Fruit fly (Drosophila melanogaster) whole organism, embryonic: ENCODE results near the gene CG7896.

Source experiments
- CG11247 ChIP-seq: fragments of 200-800 bp; sonication (Bioruptor generic); IDR thresholded peaks from 2 replicates; pipeline ENCODE4 v1.3.6; 2022; ENCODE audit warnings: missing biosample characterization, missing genetic modification characterization
- CG11398 ChIP-seq: fragments of 200-800 bp; sonication (Bioruptor generic); optimal IDR thresholded peaks from 2 replicates; lab custom pipeline; 2016; ENCODE audit warnings: missing biosample characterization, missing genetic modification characterization
- CG12769 ChIP-seq: fragments of 200-800 bp; sonication (Bioruptor generic); optimal IDR thresholded peaks from 2 replicates; lab custom pipeline; 2019; ENCODE audit warnings: missing biosample characterization, mild to moderate bottlenecking, missing genetic modification characterization, moderate library complexity
- CG13287 ChIP-seq: fragments of 200-800 bp; sonication (Bioruptor generic); IDR thresholded peaks from 2 replicates; pipeline ENCODE4 v1.3.6; 2022; ENCODE audit warnings: missing biosample characterization, missing genetic modification characterization; ENCODE audit not compliant: partially characterized antibody
- CG15514 ChIP-seq: fragments of 200-800 bp; sonication (Bioruptor generic); optimal IDR thresholded peaks from 3 replicates; lab custom pipeline; 2017; ENCODE audit warnings: missing biosample characterization, missing genetic modification characterization, mild to moderate bottlenecking, moderate library complexity, missing genetic modification reagents
- CG17568 ChIP-seq: fragments of 200-800 bp; sonication (Bioruptor generic); optimal IDR thresholded peaks from 2 replicates; lab custom pipeline; 2018; ENCODE audit warnings: missing biosample characterization, mild to moderate bottlenecking, missing genetic modification characterization, moderate library complexity
- CG2129 ChIP-seq: fragments of 200-800 bp; sonication (Bioruptor generic); IDR thresholded peaks from 2 replicates; pipeline ENCODE4 v1.3.6; 2022; ENCODE audit warnings: missing biosample characterization, missing genetic modification characterization; ENCODE audit not compliant: partially characterized antibody
- CG2202 ChIP-seq: fragments of 200-800 bp; sonication (Bioruptor generic); optimal IDR thresholded peaks from 2 replicates; lab custom pipeline; 2018; ENCODE audit warnings: missing biosample characterization, mild to moderate bottlenecking, missing genetic modification characterization
- CG3065 ChIP-seq: fragments of 200-800 bp; sonication (Bioruptor generic); optimal IDR thresholded peaks from 2 replicates; lab custom pipeline; 2016; ENCODE audit warnings: missing biosample characterization, missing genetic modification characterization
- CG34224 ChIP-seq: fragments of 200-800 bp; sonication (Bioruptor generic); IDR thresholded peaks from 3 replicates; pipeline ENCODE4 v1.3.6; 2022; ENCODE audit warnings: missing biosample characterization, missing genetic modification characterization; ENCODE audit not compliant: partially characterized antibody
- CG4424 ChIP-seq: fragments of 200-800 bp; sonication (Bioruptor generic); optimal IDR thresholded peaks from 3 replicates; lab custom pipeline; 2016; ENCODE audit warnings: missing biosample characterization, missing genetic modification characterization
- CG4854 ChIP-seq: fragments of 200-800 bp; sonication (Bioruptor generic); optimal IDR thresholded peaks from 2 replicates; lab custom pipeline; 2016; ENCODE audit warnings: missing biosample characterization, missing genetic modification characterization, inconsistent platforms
- CG6791 ChIP-seq: fragments of 200-800 bp; sonication (Bioruptor generic); IDR thresholded peaks from 3 replicates; pipeline ENCODE4 v1.3.6; 2022; ENCODE audit warnings: missing biosample characterization, missing genetic modification characterization; ENCODE audit not compliant: partially characterized antibody
- CG8281 ChIP-seq: fragments of 200-800 bp; sonication (Bioruptor generic); optimal IDR thresholded peaks from 2 replicates; lab custom pipeline; 2018; ENCODE audit warnings: missing biosample characterization, mild to moderate bottlenecking, missing genetic modification characterization, moderate library complexity
- CG9797 ChIP-seq: fragments of 200-800 bp; sonication (Bioruptor generic); optimal IDR thresholded peaks from 3 replicates; lab custom pipeline; 2018; ENCODE audit warnings: missing biosample characterization, mild to moderate bottlenecking, missing genetic modification characterization
- CHES-1-like ChIP-seq: fragments of 200-800 bp; sonication (Bioruptor generic); optimal IDR thresholded peaks from 2 replicates; lab custom pipeline; 2016; ENCODE audit warnings: missing biosample characterization, missing genetic modification characterization
- Eip74EF ChIP-seq, 2 experiments: fragments of 200-800 bp in 1 of 2; fragments of >200 bp in 1 of 2; sonication (Bioruptor generic) in 1 of 2; optimal IDR thresholded peaks; 2 replicates each; lab custom pipeline; 2017 to 2019; ENCODE audit warnings: missing biosample characterization in 2 of 2, missing genetic modification characterization in 2 of 2, mild to moderate bottlenecking in 1 of 2, moderate library complexity in 1 of 2
- Fer1 ChIP-seq: fragments of 200-800 bp; sonication (Bioruptor generic); optimal IDR thresholded peaks from 2 replicates; lab custom pipeline; 2017; ENCODE audit warnings: missing biosample characterization, mild to moderate bottlenecking, missing genetic modification characterization
- GATAe ChIP-seq: fragments of 200-800 bp; sonication (Bioruptor generic); conservative IDR thresholded peaks from 2 replicates; pipeline ENCODE4 v1.3.6; 2022; ENCODE audit warnings: missing biosample characterization, missing genetic modification characterization
- H15 ChIP-seq: fragments of 200-800 bp; sonication (Bioruptor generic); IDR thresholded peaks from 3 replicates; pipeline ENCODE4 v1.3.6; 2022; ENCODE audit warnings: missing biosample characterization, missing genetic modification characterization
- Hr51 ChIP-seq, 2 experiments: fragments of 200-800 bp; sonication (Bioruptor generic); optimal IDR thresholded peaks; 2 replicates in 1 of 2; 3 replicates in 1 of 2; lab custom pipeline; 2016 to 2018; ENCODE audit warnings: missing biosample characterization in 2 of 2, missing genetic modification characterization in 2 of 2, mild to moderate bottlenecking in 1 of 2, moderate library complexity in 1 of 2
- MBD-R2 ChIP-seq: fragments of 200-800 bp; sonication (Bioruptor generic); IDR thresholded peaks from 2 replicates; pipeline ENCODE4 v1.3.6; 2022; ENCODE audit warnings: missing biosample characterization, missing genetic modification characterization
- Med ChIP-seq: fragments of 200-800 bp; sonication (Bioruptor generic); peaks from one replicate; lab custom pipeline; 2016; ENCODE audit warnings: missing biosample characterization, missing genetic modification characterization, mild to moderate bottlenecking, inconsistent platforms, moderate library complexity
- Meics ChIP-seq: fragments of 200-800 bp; sonication (Bioruptor generic); optimal IDR thresholded peaks from 2 replicates; lab custom pipeline; 2017; ENCODE audit warnings: missing biosample characterization, mild to moderate bottlenecking, missing genetic modification characterization
- Myb ChIP-seq: fragments of 200-800 bp; sonication (Bioruptor generic); optimal IDR thresholded peaks from 2 replicates; lab custom pipeline; 2016; ENCODE audit warnings: missing biosample characterization, missing genetic modification characterization
- NK7.1 ChIP-seq: fragments of 200-800 bp; sonication (Bioruptor generic); optimal IDR thresholded peaks from 3 replicates; lab custom pipeline; 2016; ENCODE audit warnings: missing biosample characterization, missing genetic modification characterization
- Opbp ChIP-seq: fragments of 200-800 bp; sonication (Bioruptor generic); IDR thresholded peaks from 3 replicates; pipeline ENCODE4 v1.3.6; 2022; ENCODE audit warnings: missing biosample characterization, missing genetic modification characterization; ENCODE audit not compliant: partially characterized antibody
- Pdp1 ChIP-seq, 2 experiments: fragments of 200-800 bp; sonication (Bioruptor generic); optimal IDR thresholded peaks; 3 replicates each; lab custom pipeline; 2016; ENCODE audit warnings: missing biosample characterization in 2 of 2, missing genetic modification characterization in 2 of 2, mild to moderate bottlenecking in 1 of 2, moderate library complexity in 1 of 2
- Stat92E ChIP-seq, 3 experiments: fragments of >200 bp in 2 of 3; fragments of 200-800 bp in 1 of 3; sonication (Bioruptor generic) in 1 of 3; optimal IDR thresholded peaks; 2 replicates each; lab custom pipeline; 2017 to 2019; ENCODE audit warnings: missing biosample characterization in 3 of 3, missing genetic modification characterization in 3 of 3, mild to moderate bottlenecking in 1 of 3, moderate library complexity in 1 of 3
- Trl ChIP-seq, 3 experiments: fragments of >200 bp in 2 of 3; fragments of 200-800 bp in 1 of 3; sonication (Bioruptor generic) in 1 of 3; optimal IDR thresholded peaks; 2 replicates in 1 of 3; 3 replicates in 2 of 3; lab custom pipeline; 2016 to 2017; ENCODE audit warnings: missing biosample characterization in 1 of 3, missing genetic modification characterization in 1 of 3
- Xbp1 ChIP-seq: fragments of 200-800 bp; sonication (Bioruptor generic); optimal IDR thresholded peaks from 3 replicates; lab custom pipeline; 2016; ENCODE audit warnings: missing biosample characterization, mild to moderate bottlenecking, missing genetic modification characterization
- bsh ChIP-seq, 2 experiments: fragments of 200-800 bp; sonication (Bioruptor generic); optimal IDR thresholded peaks; 2 replicates each; lab custom pipeline; 2017 to 2018; ENCODE audit warnings: mild to moderate bottlenecking in 2 of 2, missing biosample characterization in 2 of 2, missing genetic modification characterization in 2 of 2, moderate library complexity in 1 of 2
- croc ChIP-seq: fragments of 200-800 bp; sonication (Bioruptor generic); conservative IDR thresholded peaks from 3 replicates; pipeline ENCODE4 v1.3.6; 2022; ENCODE audit warnings: missing biosample characterization, missing genetic modification characterization
- danr ChIP-seq: fragments of 200-800 bp; sonication (Bioruptor generic); IDR thresholded peaks from 2 replicates; pipeline ENCODE4 v1.3.6; 2022; ENCODE audit warnings: missing biosample characterization, missing genetic modification characterization
- en ChIP-seq: fragments of 200-800 bp; sonication (Bioruptor generic); optimal IDR thresholded peaks from 2 replicates; lab custom pipeline; 2016; ENCODE audit warnings: missing biosample characterization, missing genetic modification characterization
- esg ChIP-seq: fragments of 200-800 bp; sonication (Bioruptor generic); conservative IDR thresholded peaks from 2 replicates; pipeline ENCODE4 v1.3.6; 2022; ENCODE audit warnings: missing biosample characterization, missing genetic modification characterization
- kni ChIP-seq: fragments of 200-800 bp; sonication (Bioruptor generic); optimal IDR thresholded peaks from 3 replicates; lab custom pipeline; 2017; ENCODE audit warnings: mild to moderate bottlenecking, missing biosample characterization, missing genetic modification reagents, missing genetic modification characterization
- nmo ChIP-seq: fragments of 200-800 bp; sonication (Bioruptor generic); optimal IDR thresholded peaks from 2 replicates; lab custom pipeline; 2018; ENCODE audit warnings: missing biosample characterization, mild to moderate bottlenecking, missing genetic modification characterization, moderate library complexity
- oc ChIP-seq: fragments of 200-800 bp; sonication (Bioruptor generic); optimal IDR thresholded peaks from 2 replicates; lab custom pipeline; 2018; ENCODE audit warnings: missing biosample characterization, mild to moderate bottlenecking, missing genetic modification characterization, moderate library complexity
- org-1 ChIP-seq: fragments of 200-800 bp; sonication (Bioruptor generic); optimal IDR thresholded peaks from 2 replicates; lab custom pipeline; 2017; ENCODE audit warnings: missing biosample characterization, missing genetic modification characterization
- otp ChIP-seq: fragments of 200-800 bp; sonication (Bioruptor generic); IDR thresholded peaks from 3 replicates; pipeline ENCODE4, ENCODE4 v1.3.6; 2022; ENCODE audit warnings: missing biosample characterization, missing genetic modification characterization
- psq ChIP-seq: fragments of 200-800 bp; sonication (Bioruptor generic); optimal IDR thresholded peaks from 2 replicates; lab custom pipeline; 2017; ENCODE audit warnings: missing biosample characterization, missing genetic modification characterization
- row ChIP-seq: fragments of 200-800 bp; sonication (Bioruptor generic); IDR thresholded peaks from 3 replicates; pipeline ENCODE4 v1.3.6; 2022; ENCODE audit warnings: missing biosample characterization, missing genetic modification characterization
- sna ChIP-seq: fragments of 200-800 bp; sonication (Bioruptor generic); IDR thresholded peaks from 2 replicates; pipeline ENCODE4 v1.3.6; 2022; ENCODE audit warnings: missing biosample characterization, missing genetic modification characterization; ENCODE audit not compliant: partially characterized antibody
- sob ChIP-seq: fragments of 200-800 bp; sonication (Bioruptor generic); IDR thresholded peaks from 2 replicates; pipeline ENCODE4 v1.3.6; 2022; ENCODE audit warnings: missing biosample characterization, missing genetic modification characterization
- toy ChIP-seq: fragments of 200-800 bp; sonication (Bioruptor generic); IDR thresholded peaks from 2 replicates; pipeline ENCODE4 v1.3.6; 2022; ENCODE audit warnings: missing biosample characterization, missing genetic modification characterization
- ttk ChIP-seq: fragments of 200-800 bp; sonication (Bioruptor generic); IDR thresholded peaks from 2 replicates; pipeline ENCODE4 v2.1.2; 2022; ENCODE audit warnings: missing biosample characterization, missing genetic modification characterization

The CG7896 gene

dm6 chr3R:29995035-29995434 is 11.8 kb downstream of the CG7896 start, which contains the start of the genes CG7903 and Sas-6 (continued):
- TF ChIP-seq Trl (optimal IDR thresholded peaks at IDR 0.05; lab: Kevin White, UChicago) (no peak), Trl (GFP tag; optimal IDR thresholded peaks at IDR 0.05; lab: Kevin White, UChicago) (peak; percentile 9), Meics (GFP tag; lab: Kevin White, UChicago) (peak; percentile 92), Myb (GFP tag; lab: Kevin White, UChicago) (peak; percentile 62), ttk (GFP tag; lab: Robert Waterston, UW) (no peak), CG34224 (GFP tag; lab: Robert Waterston, UW) (peak; percentile 76), Med (GFP tag; lab: Kevin White, UChicago) (peak; percentile 79), oc (tag; lab: Kevin White, UChicago) (no peak), row (peak; percentile 32; the same call in 1 of the 3 replicates), nmo (peak; percentile 20), CG13287 (GFP tag; lab: Robert Waterston, UW) (peak; percentile 82), CG8281 (tag; lab: Kevin White, UChicago) (no peak), CG4424 (GFP tag; lab: Kevin White, UChicago) (no peak), sob (GFP tag; lab: Robert Waterston, UW) (0 out of 2 replicates have a peak, but pooled peaks have one; percentile 26), Opbp (GFP tag; lab: Robert Waterston, UW) (peak; percentile 60; the same call in 1 of the 3 replicates), CG6791 (GFP tag; lab: Robert Waterston, UW) (peak; percentile 88), CG15514 (peak; percentile 65), CG2129 (GFP tag; lab: Robert Waterston, UW) (peak; percentile 22; the same call in 1 of the 2 replicates)

- TF ChIP-seq croc (GFP tag; lab: Robert Waterston, UW) (no peak; the same call in 2 of the 3 replicates), Hr51 (GFP tag; optimal IDR thresholded peaks at IDR 0.05; lab: Kevin White, UChicago) (peak in 1 of 2 experiments; percentile 23), CG11247 (GFP tag; lab: Robert Waterston, UW) (no peak), MBD-R2 (peak; percentile 95), H15 (GFP tag; lab: Robert Waterston, UW) (no peak), Xbp1 (GFP tag; lab: Kevin White, UChicago) (peak; percentile 72), toy (GFP tag; lab: Robert Waterston, UW) (no peak), CHES-1-like (peak; percentile 64), CG12769 (tag; lab: Kevin White, UChicago) (no peak), en (GFP tag; lab: Kevin White, UChicago) (no peak), CG9797 (GFP tag; lab: Kevin White, UChicago) (peak; percentile 69), sna (GFP tag; lab: Robert Waterston, UW) (peak; percentile 89), Eip74EF (GFP tag; optimal IDR thresholded peaks at IDR 0.05; lab: Kevin White, UChicago) (no peak), Fer1 (GFP tag; lab: Kevin White, UChicago) (no peak), GATAe (no peak), esg (GFP tag; lab: Robert Waterston, UW) (peak; percentile 72), NK7.1 (GFP tag; lab: Kevin White, UChicago) (no peak), CG11398 (GFP tag; lab: Kevin White, UChicago) (no peak), psq (no peak), otp (GFP tag; lab: Robert Waterston, UW) (no peak), org-1 (GFP tag; lab: Kevin White, UChicago) (no peak), CG4854 (GFP tag; lab: Kevin White, UChicago) (peak; percentile 23), kni (GFP tag; lab: Kevin White, UChicago) (no peak), CG2202 (tag; lab: Kevin White, UChicago) (no peak), CG17568 (GFP tag; lab: Kevin White, UChicago) (no peak), Stat92E (GFP tag; optimal IDR thresholded peaks at IDR 0.05; lab: Kevin White, UChicago) (no peak), Pdp1 (GFP tag; optimal IDR thresholded peaks at IDR 0.05; lab: Kevin White, UChicago) (peak; percentile 61 to 77), bsh (GFP tag; optimal IDR thresholded peaks at IDR 0.05; lab: Kevin White, UChicago) (peak in 1 of 2 experiments; percentile 44), danr (GFP tag; lab: Robert Waterston, UW) (peak; percentile 13; the same call in 1 of the 2 replicates), CG3065 (peak; percentile 2)
These were observed 14.5 kb downstream of the CG7896 start, which contains the start of the genes CG15525 and CG11504 for dm6 chr3R:29997607-29998236. CG15525 (minus strand) TSS chr3R:29997676. CG11504 (plus strand) TSS chr3R:29997900.
